Worm (Caenorhabditis elegans): ENCODE results near the gene mdt-10.

DNA sequence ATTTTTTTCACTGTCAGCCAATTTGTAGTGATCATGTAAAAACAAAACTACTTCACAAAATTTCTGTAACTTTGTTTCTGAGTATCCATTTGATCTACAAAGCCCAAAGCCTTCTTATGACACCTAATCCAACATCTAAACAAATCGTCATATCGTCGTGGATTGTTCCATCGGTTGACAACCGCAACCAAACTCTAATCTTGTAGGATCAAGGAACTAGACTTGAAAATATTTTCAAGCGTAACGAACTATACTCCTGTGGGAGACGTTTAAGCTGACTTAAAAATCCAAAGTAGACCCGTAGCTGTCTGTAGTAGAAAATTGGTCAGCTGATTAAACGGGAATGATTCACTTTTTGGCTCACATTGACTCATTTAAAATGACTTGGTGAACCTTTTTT, 25.2 kb downstream of the mdt-10 start:
- TF ChIP-seq ceh-18 (tag; optimal IDR thresholded peaks at IDR 0.05) (no peak), hlh-15 (tag; optimal IDR thresholded peaks at IDR 0.05) (no peak), pha-4 (tag; optimal IDR thresholded peaks at IDR 0.05) (no peak), unc-86 (tag; optimal IDR thresholded peaks at IDR 0.05) (no peak), ahr-1 (tag; optimal IDR thresholded peaks at IDR 0.05) (no peak), mec-3 (tag; optimal IDR thresholded peaks at IDR 0.05; ENCODE audit: borderline replicate concordance) (no peak), pag-3 (tag; optimal IDR thresholded peaks at IDR 0.05; ENCODE audit: borderline replicate concordance) (no peak), hlh-8 (tag; optimal IDR thresholded peaks at IDR 0.05) (no peak), pqm-1 (tag; optimal IDR thresholded peaks at IDR 0.05) (no peak), gmeb-2 (tag; optimal IDR thresholded peaks at IDR 0.05) (no peak), tbx-2 (tag; optimal IDR thresholded peaks at IDR 0.05) (no peak), npax-4 (tag; optimal IDR thresholded peaks at IDR 0.05) (no peak)

Data from whole organism, late embryonic.